Fruit fly (Drosophila melanogaster): Measurements from ENCODE around the gene Or85e.

- TF ChIP-seq Rel (GFP tag; optimal IDR thresholded peaks at IDR 0.05) = no peak
- TF ChIP-seq Rel (tag; optimal IDR thresholded peaks at IDR 0.05) = no peak
- TF ChIP-seq foxo (GFP tag; optimal IDR thresholded peaks at IDR 0.05) = no peak
- TF ChIP-seq psq (GFP tag; optimal IDR thresholded peaks at IDR 0.05) = no peak
- TF ChIP-seq Jra (GFP tag; optimal IDR thresholded peaks at IDR 0.05) = no peak
- no peak for TF ChIP-seq pan (optimal IDR thresholded peaks at IDR 0.05)
- TF ChIP-seq Mio (GFP tag; optimal IDR thresholded peaks at IDR 0.05) = no peak
- TF ChIP-seq h (GFP tag; optimal IDR thresholded peaks at IDR 0.05) = no peak
- no peak for TF ChIP-seq rgr (GFP tag; optimal IDR thresholded peaks at IDR 0.05)
These were observed 19.0 kb upstream of the Or85e start, which contains the start of gene CG42489 for dm6 chr3R:8654666-8655065.

Data from whole organism, wandering third instar larva.